Fruit fly (Drosophila melanogaster): ENCODE data around the gene CG14995.

Gene CG14995

DNA sequence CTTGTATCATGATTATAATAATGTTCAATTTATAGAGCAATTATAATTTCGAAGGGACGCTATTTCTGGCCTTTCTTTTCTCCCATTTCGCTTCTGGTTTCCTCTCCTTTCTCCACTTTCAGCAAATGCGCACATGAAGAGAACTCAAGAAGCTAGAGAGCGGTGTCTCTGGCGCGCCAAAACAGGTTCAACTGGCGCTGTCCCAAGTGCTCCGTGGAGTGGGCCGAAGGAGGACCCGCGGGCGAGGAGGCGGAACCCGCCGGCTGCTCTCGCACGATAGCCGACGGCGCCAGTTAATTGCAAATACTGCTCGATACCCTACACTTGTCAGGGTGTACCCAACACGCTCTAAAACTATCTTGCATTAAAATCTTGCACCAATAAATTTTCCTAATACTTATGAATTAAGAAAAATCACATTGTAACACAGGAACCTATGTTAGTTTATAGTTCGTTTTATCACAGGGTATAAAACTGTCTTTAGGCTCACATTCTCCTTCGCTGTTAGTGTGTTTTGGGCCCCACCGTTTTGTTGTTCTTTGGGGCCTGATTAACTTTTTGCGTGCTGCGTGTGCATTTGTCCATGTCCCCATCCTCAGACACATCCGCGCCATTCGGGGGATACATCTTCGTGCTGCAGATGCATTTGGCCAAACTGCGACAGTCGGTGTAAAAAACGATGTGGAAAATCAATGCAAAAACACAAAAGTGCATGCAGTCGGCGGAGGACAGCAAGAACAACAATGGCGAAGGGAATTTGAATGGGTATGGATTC lies 32.6 kb downstream of the CG14995 start:
- TF ChIP-seq CG15710 (tag; optimal IDR thresholded peaks at IDR 0.05): peak; percentile 98
- peak; percentile 97 for TF ChIP-seq Pif1A (GFP tag; optimal IDR thresholded peaks at IDR 0.05)
- TF ChIP-seq CG8301 (tag; optimal IDR thresholded peaks at IDR 0.05): peak; percentile 99
- peak; percentile 54 for TF ChIP-seq EcR (GFP tag; optimal IDR thresholded peaks at IDR 0.05)
- peak; percentile 96 for TF ChIP-seq rn (GFP tag; IDR thresholded peaks at IDR 0.05)
- peak; percentile 70 for TF ChIP-seq D1 (tag; optimal IDR thresholded peaks at IDR 0.05)
- TF ChIP-seq CG4496 (GFP tag; IDR thresholded peaks at IDR 0.05): peak; percentile 99
- peak; percentile 98 for TF ChIP-seq CG17806 (tag; optimal IDR thresholded peaks at IDR 0.05)
- peak; percentile 99 for TF ChIP-seq CG32121 (GFP tag; IDR thresholded peaks at IDR 0.05)
- peak; percentile 95 for TF ChIP-seq Pif1B (GFP tag; optimal IDR thresholded peaks at IDR 0.05)
- peak; percentile 94 for TF ChIP-seq gl (tag; optimal IDR thresholded peaks at IDR 0.05)
- TF ChIP-seq CG34367 (tag; optimal IDR thresholded peaks at IDR 0.05): peak; percentile 97
- TF ChIP-seq CG8159 (tag; optimal IDR thresholded peaks at IDR 0.05): peak; percentile 96
- TF ChIP-seq Ets98B (GFP tag; IDR thresholded peaks at IDR 0.05): peak; percentile 99
- TF ChIP-seq CG9948 (tag; optimal IDR thresholded peaks at IDR 0.05): peak; percentile 98
- peak; percentile 99 for TF ChIP-seq fd96Ca (GFP tag; IDR thresholded peaks at IDR 0.05)
- peak; percentile 96 for TF ChIP-seq CG13204 (GFP tag; optimal IDR thresholded peaks at IDR 0.05)
- peak; percentile 91 for TF ChIP-seq Snoo (tag; optimal IDR thresholded peaks at IDR 0.05)
- peak; percentile 98 for TF ChIP-seq CG12605 (GFP tag; IDR thresholded peaks at IDR 0.05)
- TF ChIP-seq CG14655 (GFP tag; optimal IDR thresholded peaks at IDR 0.05): peak; percentile 98
- peak; percentile 95 for TF ChIP-seq CG10348 (GFP tag; IDR thresholded peaks at IDR 0.05)

DNA sequence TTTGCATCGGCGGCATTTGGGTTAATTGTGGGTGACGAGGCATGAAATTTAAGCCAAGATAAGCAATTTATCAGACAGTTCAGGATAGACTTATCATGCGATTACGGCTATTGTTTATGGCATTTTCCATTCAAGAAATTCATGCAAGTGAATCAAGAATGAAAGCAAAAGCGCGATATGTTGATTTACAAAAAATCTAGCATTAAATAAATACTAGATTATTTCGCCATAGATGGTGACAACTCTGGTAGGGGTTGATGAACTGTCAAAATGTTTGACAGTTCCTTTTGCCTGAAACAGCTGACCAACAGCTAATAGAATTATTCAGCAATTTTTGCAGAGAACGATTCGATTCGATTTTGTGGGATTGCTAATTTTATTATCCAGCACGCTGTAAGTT lies 34.0 kb downstream of the CG14995 start, which contains the start of gene CG32259:
TSS of gene CG32259 (plus strand) at position 301 of the 400 bp plus-strand sequence.
- TF ChIP-seq EcR (GFP tag; optimal IDR thresholded peaks at IDR 0.05) (no peak), CG15710 (tag; optimal IDR thresholded peaks at IDR 0.05) (no peak), CG8301 (tag; optimal IDR thresholded peaks at IDR 0.05) (no peak), CG12605 (GFP tag; IDR thresholded peaks at IDR 0.05) (no peak), CG34367 (tag; optimal IDR thresholded peaks at IDR 0.05) (no peak), CG4496 (GFP tag; IDR thresholded peaks at IDR 0.05) (no peak), CG32121 (GFP tag; IDR thresholded peaks at IDR 0.05) (no peak), CG8159 (tag; optimal IDR thresholded peaks at IDR 0.05) (no peak), rn (GFP tag; IDR thresholded peaks at IDR 0.05) (no peak), Pif1A (GFP tag; optimal IDR thresholded peaks at IDR 0.05) (no peak), D1 (tag; optimal IDR thresholded peaks at IDR 0.05) (no peak), Snoo (tag; optimal IDR thresholded peaks at IDR 0.05) (no peak), gl (tag; optimal IDR thresholded peaks at IDR 0.05) (no peak)

DNA sequence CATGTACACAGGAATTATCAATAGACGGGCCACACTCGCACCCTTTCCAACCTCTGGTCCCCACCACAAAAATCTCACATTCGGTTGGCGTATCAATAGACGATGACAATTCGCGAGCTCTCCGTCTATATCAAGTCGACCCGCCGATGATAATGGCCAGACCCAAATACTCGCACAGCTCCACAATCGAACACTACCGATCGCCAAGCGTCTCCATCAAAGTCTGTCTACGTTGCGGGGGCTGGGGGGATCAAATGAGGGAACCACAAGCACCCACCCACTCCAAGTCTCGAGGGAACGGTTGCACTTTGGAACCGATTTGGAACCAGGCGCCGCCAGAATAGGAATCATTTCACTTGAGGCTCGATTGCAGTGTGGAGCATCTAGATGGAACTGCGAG lies 34.7 kb downstream of the CG14995 start:
- TF ChIP-seq CG32121 (GFP tag; IDR thresholded peaks at IDR 0.05) (peak; percentile 64), Pif1B (GFP tag; optimal IDR thresholded peaks at IDR 0.05) (no peak), Ets98B (GFP tag; IDR thresholded peaks at IDR 0.05) (peak; percentile 42), CG9948 (tag; optimal IDR thresholded peaks at IDR 0.05) (no peak), CG34367 (tag; optimal IDR thresholded peaks at IDR 0.05) (no peak), fd96Ca (GFP tag; IDR thresholded peaks at IDR 0.05) (peak; percentile 56; the same call in 2 of the 3 replicates), CG15710 (tag; optimal IDR thresholded peaks at IDR 0.05) (no peak), EcR (GFP tag; optimal IDR thresholded peaks at IDR 0.05) (no peak), CG12605 (GFP tag; IDR thresholded peaks at IDR 0.05) (peak; percentile 62), CG8301 (tag; optimal IDR thresholded peaks at IDR 0.05) (no peak), CG14655 (GFP tag; optimal IDR thresholded peaks at IDR 0.05) (no peak), CG13204 (GFP tag; optimal IDR thresholded peaks at IDR 0.05) (no peak), D1 (tag; optimal IDR thresholded peaks at IDR 0.05) (no peak), Pif1A (GFP tag; optimal IDR thresholded peaks at IDR 0.05) (no peak), gl (tag; optimal IDR thresholded peaks at IDR 0.05) (no peak), rn (GFP tag; IDR thresholded peaks at IDR 0.05) (no peak), CG8159 (tag; optimal IDR thresholded peaks at IDR 0.05) (no peak), CG4496 (GFP tag; IDR thresholded peaks at IDR 0.05) (peak; percentile 43; the same call in 1 of the 3 replicates), Snoo (tag; optimal IDR thresholded peaks at IDR 0.05) (no peak), CG10348 (GFP tag; IDR thresholded peaks at IDR 0.05) (no peak), CG17806 (tag; optimal IDR thresholded peaks at IDR 0.05) (no peak)

DNA sequence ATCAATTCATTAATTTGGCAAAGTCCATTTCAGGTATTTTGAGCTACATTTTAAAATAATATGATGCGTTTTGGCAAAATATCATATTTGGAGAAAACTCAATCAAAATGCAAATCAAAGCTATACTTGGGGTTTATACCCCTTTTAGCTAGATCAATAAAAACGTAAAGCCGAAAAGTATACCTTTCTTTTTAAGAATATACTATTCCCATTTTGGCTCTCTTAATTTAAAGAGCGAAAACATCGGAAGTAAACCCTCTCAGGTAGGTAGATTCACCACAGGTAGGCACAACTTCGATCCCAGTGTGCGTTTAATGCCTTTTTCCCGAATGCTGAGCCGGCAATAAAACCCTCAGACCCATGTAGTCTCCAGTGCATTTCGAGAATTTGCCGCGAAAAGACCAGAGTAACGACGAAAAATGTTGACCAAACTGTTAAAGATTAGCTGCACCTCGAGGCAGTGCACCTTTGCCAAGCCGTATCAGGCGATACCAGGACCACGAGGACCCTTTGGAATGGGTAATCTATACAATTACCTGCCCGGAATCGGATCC lies 41.1 kb downstream of the CG14995 start, which contains the start of gene dib:
TSS of gene dib (plus strand) at position 372 of the 554 bp plus-strand sequence.
- TF ChIP-seq CG34367 (tag; optimal IDR thresholded peaks at IDR 0.05) (no peak), CG8301 (tag; optimal IDR thresholded peaks at IDR 0.05) (no peak), D1 (tag; optimal IDR thresholded peaks at IDR 0.05) (no peak), CG17806 (tag; optimal IDR thresholded peaks at IDR 0.05) (no peak), Ets98B (GFP tag; IDR thresholded peaks at IDR 0.05) (no peak)

DNA sequence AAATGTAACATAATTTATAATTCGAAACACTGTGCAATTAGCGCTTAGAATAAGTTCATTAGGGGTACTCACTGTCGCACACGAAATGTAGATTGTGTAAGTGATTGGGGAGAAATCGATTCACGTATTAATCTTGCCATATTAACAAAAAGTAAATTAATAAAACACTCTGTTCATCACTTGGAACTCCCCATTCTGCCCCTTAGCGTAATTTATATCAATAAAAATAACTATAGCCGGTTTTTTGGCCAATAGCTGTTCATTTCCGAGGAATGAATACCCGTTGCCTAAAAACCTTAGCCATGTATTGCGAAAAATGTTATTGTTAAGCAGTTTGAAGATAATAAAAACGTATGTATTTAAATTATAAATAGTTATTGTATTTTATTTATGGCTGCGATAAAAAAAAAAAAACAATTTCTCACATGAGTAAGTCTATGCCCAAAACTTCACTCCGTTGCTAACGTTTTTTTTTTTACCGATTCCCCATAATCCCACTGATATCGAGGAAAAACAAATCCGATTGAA lies 43.7 kb downstream of the CG14995 start, which contains the start of gene Ugt305A1:
TSS of gene Ugt305A1 (plus strand) at position 478 of the 528 bp plus-strand sequence.
- TF ChIP-seq EcR (GFP tag; optimal IDR thresholded peaks at IDR 0.05) (no peak), CG8301 (tag; optimal IDR thresholded peaks at IDR 0.05) (no peak), CG10348 (GFP tag; IDR thresholded peaks at IDR 0.05) (no peak), Pif1A (GFP tag; optimal IDR thresholded peaks at IDR 0.05) (no peak)
